Worm (Caenorhabditis elegans): ENCODE measurements around the gene fbxa-190.

fbxa-190 gene

ce11 chrX:1344818-1345217, 27.0 kb upstream of the fbxa-190 start (continued):
- TF ChIP-seq zfp-3 (GFP tag; conservative IDR thresholded peaks at IDR 0.05) (peak; percentile 91), Y75B8A.6 (GFP tag; IDR thresholded peaks at IDR 0.05) (0 out of 2 replicates have a peak, but pooled peaks have one; percentile 61), ces-1 (GFP tag; optimal IDR thresholded peaks at IDR 0.05) (peak; percentile 95), ztf-11 (tag; optimal IDR thresholded peaks at IDR 0.05) (peak; percentile 89), daf-12 (tag; optimal IDR thresholded peaks at IDR 0.05) (no peak), ceh-62 (tag; optimal IDR thresholded peaks at IDR 0.05) (no peak), aha-1 (tag) (peak; percentile 100), mxl-3 (GFP tag; optimal IDR thresholded peaks at IDR 0.05) (peak; percentile 89), skn-1 (tag; optimal IDR thresholded peaks at IDR 0.05) (peak; percentile 67), zag-1 (tag; optimal IDR thresholded peaks at IDR 0.05) (peak; percentile 85), fkh-10 (GFP tag; optimal IDR thresholded peaks at IDR 0.05) (peak; percentile 98), jun-1 (tag; optimal IDR thresholded peaks at IDR 0.05) (peak; percentile 98), nhr-111 (GFP tag; optimal IDR thresholded peaks at IDR 0.05) (no peak), zip-11 (GFP tag; IDR thresholded peaks at IDR 0.05) (peak; percentile 73; the same call in 1 of the 2 replicates), Y5F2A.4 (GFP tag; optimal IDR thresholded peaks at IDR 0.05) (peak; percentile 87), ztf-7 (tag; optimal IDR thresholded peaks at IDR 0.05) (peak; percentile 94), nhr-48 (tag; optimal IDR thresholded peaks at IDR 0.05) (peak; percentile 94), lir-3 (tag; optimal IDR thresholded peaks at IDR 0.05) (peak; percentile 78), hlh-30 (tag; optimal IDR thresholded peaks at IDR 0.05; ENCODE audit: insufficient read depth) (peak; percentile 86), R02D3.7 (tag; optimal IDR thresholded peaks at IDR 0.05) (peak; percentile 9), dmd-9 (GFP tag; IDR thresholded peaks at IDR 0.05) (peak; percentile 68; the same call in 1 of the 2 replicates), lin-29 (GFP tag; IDR thresholded peaks at IDR 0.05) (peak; percentile 96), sdz-12 (GFP tag; optimal IDR thresholded peaks at IDR 0.05) (no peak), dpl-1 (GFP tag; optimal IDR thresholded peaks at IDR 0.05) (peak; percentile 74), F44E2.7 (GFP tag; IDR thresholded peaks at IDR 0.05) (no peak), hmg-1.1 (GFP tag; IDR thresholded peaks at IDR 0.05) (peak; percentile 100), pha-4 (GFP tag; IDR thresholded peaks at IDR 0.05) (peak; percentile 84), pha-4 (tag; optimal IDR thresholded peaks at IDR 0.05) (peak; percentile 95), ZK546.5 (tag; optimal IDR thresholded peaks at IDR 0.05) (peak in 1 of 2 experiments; percentile 73), ceh-20 (GFP tag; IDR thresholded peaks at IDR 0.05) (peak; percentile 94), lin-15B (tag; optimal IDR thresholded peaks at IDR 0.05) (peak; percentile 3), nhr-42 (GFP tag; IDR thresholded peaks at IDR 0.05) (peak; percentile 98), dmd-6 (GFP tag; IDR thresholded peaks at IDR 0.05) (peak; percentile 92), dmd-8 (GFP tag; IDR thresholded peaks at IDR 0.05) (0 out of 2 replicates have a peak, but pooled peaks have one; percentile 62), F26F4.8 (GFP tag; conservative IDR thresholded peaks at IDR 0.05) (no peak), lin-38 (GFP tag; IDR thresholded peaks at IDR 0.05) (peak; percentile 82), nhr-77 (tag; optimal IDR thresholded peaks at IDR 0.05) (peak; percentile 99), hif-1 (tag; optimal IDR thresholded peaks at IDR 0.05) (peak; percentile 61 to 67), Y48G9A.11 (GFP tag; IDR thresholded peaks at IDR 0.05) (peak; percentile 69; the same call in 1 of the 2 replicates), lin-13 (GFP tag; optimal IDR thresholded peaks at IDR 0.05) (peak; percentile 94), gei-8 (GFP tag; optimal IDR thresholded peaks at IDR 0.05) (no peak), daf-19 (GFP tag; conservative IDR thresholded peaks at IDR 0.05) (peak; percentile 87), tra-1 (GFP tag; IDR thresholded peaks at IDR 0.05) (peak; percentile 87), mxl-2 (GFP tag; conservative IDR thresholded peaks at IDR 0.05) (peak; percentile 63; the same call in 1 of the 2 replicates), daf-16 (GFP tag; optimal IDR thresholded peaks at IDR 0.05) (peak; percentile 95 to 97), daf-16 (tag; optimal IDR thresholded peaks at IDR 0.05) (peak; percentile 94), fos-1 (tag; optimal IDR thresholded peaks at IDR 0.05) (peak; percentile 85), F49E8.2 (tag; optimal IDR thresholded peaks at IDR 0.05; ENCODE audit: borderline replicate concordance) (no peak), pqm-1 (tag; optimal IDR thresholded peaks at IDR 0.05) (peak; percentile 34), nhr-102 (tag; optimal IDR thresholded peaks at IDR 0.05) (peak; percentile 99), snpc-1.2 (GFP tag; IDR thresholded peaks at IDR 0.05) (no peak), ceh-28 (tag; optimal IDR thresholded peaks at IDR 0.05) (peak; percentile 90)

Measured in whole organism, L4 larva.